Fruit fly (Drosophila melanogaster): Measurements from ENCODE around the gene CG3961.
A peak's percentile ranks its signal among the peaks of the same experiment; 100 is the strongest.

CG3961 gene

DNA sequence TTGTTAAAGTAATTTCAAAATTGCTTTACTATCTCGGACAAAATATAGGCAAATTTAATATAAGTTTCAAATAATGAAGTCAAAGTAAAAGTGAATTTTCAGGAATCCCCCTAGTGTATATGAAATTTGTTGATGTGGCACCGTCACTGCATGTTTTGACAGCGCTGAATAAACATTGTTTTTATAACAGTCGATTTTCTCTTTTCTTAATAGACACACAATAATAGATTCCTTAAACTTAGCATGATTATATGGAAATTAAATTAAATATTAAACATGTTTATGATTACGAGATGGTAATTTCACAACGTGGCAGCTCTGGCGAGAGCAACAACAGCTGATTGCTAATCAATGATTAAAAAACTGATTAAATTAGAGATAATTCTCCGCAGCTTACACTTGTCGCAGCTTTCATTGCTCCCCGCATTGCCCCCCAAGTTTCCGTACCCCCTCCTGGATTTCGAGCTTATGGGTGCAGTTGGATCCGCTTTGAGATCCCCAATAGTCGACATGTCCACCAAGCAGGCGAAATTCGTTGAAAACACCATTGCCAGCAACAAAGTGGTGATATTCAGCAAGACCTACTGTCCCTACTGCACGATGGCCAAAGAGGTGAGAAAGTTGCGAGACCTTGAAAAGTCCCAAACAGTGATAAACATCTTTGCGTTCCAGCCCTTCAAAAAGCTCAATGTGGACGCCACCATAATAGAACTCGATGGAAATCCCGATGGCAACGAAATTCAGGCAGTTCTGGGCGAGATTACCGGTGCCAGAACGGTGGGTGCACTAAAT lies 21.1 kb downstream of the CG3961 start, which contains the start of gene Grx1 (continued):
- TF ChIP-seq CG8478 (optimal IDR thresholded peaks at IDR 0.05), result no peak
- peak; percentile 21 for TF ChIP-seq CG13123 (GFP tag; optimal IDR thresholded peaks at IDR 0.05)
- TF ChIP-seq Doc3 (GFP tag; IDR thresholded peaks at IDR 0.05; ENCODE audit: partially characterized antibody), result no peak
- peak; percentile 14 for TF ChIP-seq zen (tag; optimal IDR thresholded peaks at IDR 0.05)
- TF ChIP-seq Spps (tag; optimal IDR thresholded peaks at IDR 0.05), result peak; percentile 20
- TF ChIP-seq CG12155 (GFP tag; optimal IDR thresholded peaks at IDR 0.05), result peak; percentile 54
- TF ChIP-seq E2f2 (GFP tag; IDR thresholded peaks at IDR 0.05), result peak; percentile 45; the same call in 1 of the 2 replicates
- TF ChIP-seq pho (GFP tag; optimal IDR thresholded peaks at IDR 0.05), result peak; percentile 50
- peak; percentile 61 for TF ChIP-seq CG18262 (tag; optimal IDR thresholded peaks at IDR 0.05)
- TF ChIP-seq nau (GFP tag; optimal IDR thresholded peaks at IDR 0.05), result no peak
- peak; percentile 8 for TF ChIP-seq Bdp1 (GFP tag; optimal IDR thresholded peaks at IDR 0.05)
- peak; percentile 55 for TF ChIP-seq sug (tag; optimal IDR thresholded peaks at IDR 0.05)
- no peak for TF ChIP-seq wdn (GFP tag; IDR thresholded peaks at IDR 0.05)
- TF ChIP-seq mirr (GFP tag; optimal IDR thresholded peaks at IDR 0.05), result peak; percentile 10
- no peak for TF ChIP-seq TFAM (GFP tag; optimal IDR thresholded peaks at IDR 0.05)
- peak; percentile 29 for TF ChIP-seq CG8388 (GFP tag; optimal IDR thresholded peaks at IDR 0.05)
- no peak for TF ChIP-seq sr (GFP tag; IDR thresholded peaks at IDR 0.05)
- no peak for TF ChIP-seq sim (GFP tag; IDR thresholded peaks at IDR 0.05)
- TF ChIP-seq sisA (GFP tag; IDR thresholded peaks at IDR 0.05), result no peak; the same call in 1 of the 2 replicates
- no peak for TF ChIP-seq nerfin-2 (GFP tag; IDR thresholded peaks at IDR 0.05; ENCODE audit: partially characterized antibody)
- TF ChIP-seq CG3065 (GFP tag; optimal IDR thresholded peaks at IDR 0.05), result no peak
- no peak for TF ChIP-seq ERR (GFP tag; optimal IDR thresholded peaks at IDR 0.05)
- no peak for TF ChIP-seq trh (GFP tag; optimal IDR thresholded peaks at IDR 0.05)
- peak; percentile 33 for TF ChIP-seq CG3995 (GFP tag; optimal IDR thresholded peaks at IDR 0.05)
- peak; percentile 60 for TF ChIP-seq CG14710 (tag; optimal IDR thresholded peaks at IDR 0.05)
- TF ChIP-seq pb (GFP tag; optimal IDR thresholded peaks at IDR 0.05), result no peak
- no peak for TF ChIP-seq Dll (GFP tag; IDR thresholded peaks at IDR 0.05; ENCODE audit: partially characterized antibody)
- no peak for TF ChIP-seq CG14014 (GFP tag; IDR thresholded peaks at IDR 0.05)
- TF ChIP-seq eyg (GFP tag; optimal IDR thresholded peaks at IDR 0.05), result no peak
- TF ChIP-seq gcm2 (GFP tag; optimal IDR thresholded peaks at IDR 0.05), result no peak
- TF ChIP-seq CG13287 (GFP tag; IDR thresholded peaks at IDR 0.05; ENCODE audit: partially characterized antibody), result peak; percentile 54
- TF ChIP-seq CG18011 (GFP tag; optimal IDR thresholded peaks at IDR 0.05), result peak; percentile 39
- TF ChIP-seq CG1233 (GFP tag; optimal IDR thresholded peaks at IDR 0.05), result peak; percentile 38
- peak; percentile 47 for TF ChIP-seq caup (GFP tag; optimal IDR thresholded peaks at IDR 0.05; ENCODE audit: severe bottlenecking)
- TF ChIP-seq BEAF-32 (GFP tag; optimal IDR thresholded peaks at IDR 0.05), result peak; percentile 23
- peak; percentile 95 for TF ChIP-seq Ets65A (GFP tag)
- TF ChIP-seq sna (GFP tag; IDR thresholded peaks at IDR 0.05; ENCODE audit: partially characterized antibody), result no peak
- no peak for TF ChIP-seq wor (GFP tag; IDR thresholded peaks at IDR 0.05)
- no peak for TF ChIP-seq CG34422 (GFP tag; IDR thresholded peaks at IDR 0.05)
- TF ChIP-seq lab (GFP tag; optimal IDR thresholded peaks at IDR 0.05), result peak; percentile 70
- TF ChIP-seq Sox102F (GFP tag; optimal IDR thresholded peaks at IDR 0.05), result peak; percentile 54
- peak; percentile 40 for TF ChIP-seq CG7928 (GFP tag; optimal IDR thresholded peaks at IDR 0.05)
- peak; percentile 33; the same call in 1 of the 2 replicates for TF ChIP-seq sob (GFP tag; IDR thresholded peaks at IDR 0.05)
- peak; percentile 52; the same call in 1 of the 2 replicates for TF ChIP-seq ssp (GFP tag; IDR thresholded peaks at IDR 0.05)
- no peak for TF ChIP-seq CG11093 (GFP tag; IDR thresholded peaks at IDR 0.05)
- no peak for TF ChIP-seq pfk (GFP tag; optimal IDR thresholded peaks at IDR 0.05)
- no peak for TF ChIP-seq CG10959 (GFP tag; IDR thresholded peaks at IDR 0.05)
- TF ChIP-seq Lim3 (GFP tag; IDR thresholded peaks at IDR 0.05), result no peak
- TF ChIP-seq az2 (GFP tag; optimal IDR thresholded peaks at IDR 0.05), result peak; percentile 69

Measured in whole organism, embryonic.